Worm (Caenorhabditis elegans): ENCODE data around the gene srh-83.

- no peak for TF ChIP-seq zag-1 (tag; optimal IDR thresholded peaks at IDR 0.05)
- TF ChIP-seq ama-1 (optimal IDR thresholded peaks at IDR 0.05): no peak
- no peak for TF ChIP-seq unc-39 (tag; optimal IDR thresholded peaks at IDR 0.05)
- TF ChIP-seq elt-3 (tag; optimal IDR thresholded peaks at IDR 0.05): no peak
- no peak for TF ChIP-seq fos-1 (tag; optimal IDR thresholded peaks at IDR 0.05)
- TF ChIP-seq ztf-11 (tag; optimal IDR thresholded peaks at IDR 0.05): no peak
- TF ChIP-seq lin-39 (tag; optimal IDR thresholded peaks at IDR 0.05): no peak
- TF ChIP-seq sma-9 (GFP tag; optimal IDR thresholded peaks at IDR 0.05): no peak
- no peak for TF ChIP-seq sma-9 (tag; optimal IDR thresholded peaks at IDR 0.05)
- no peak for TF ChIP-seq crh-2 (tag; optimal IDR thresholded peaks at IDR 0.05)
- no peak for TF ChIP-seq blmp-1 (tag; optimal IDR thresholded peaks at IDR 0.05; ENCODE audit: insufficient read depth)
- TF ChIP-seq unc-62 (GFP tag; optimal IDR thresholded peaks at IDR 0.05): no peak
- TF ChIP-seq skn-1 (tag; optimal IDR thresholded peaks at IDR 0.05): no peak
- TF ChIP-seq egl-27 (tag; optimal IDR thresholded peaks at IDR 0.05): no peak
- TF ChIP-seq R02D3.7 (tag; optimal IDR thresholded peaks at IDR 0.05): no peak
Observed at ce11 chrV:7159391-7159790, 4.9 kb upstream of the srh-83 start, which contains the start of gene str-204.
